Fruit fly (Drosophila melanogaster) whole organism, prepupa: ENCODE results near the gene CG12729.

Source experiments
- Blimp-1 ChIP-seq: fragments of 200-800 bp; sonication (Bioruptor generic); optimal IDR thresholded peaks from 3 replicates; lab custom pipeline; 2017; ENCODE audit warnings: missing biosample characterization, missing genetic modification characterization, mild to moderate bottlenecking, moderate library complexity, missing genetic modification reagents
- CG10669 ChIP-seq: fragments of 200-800 bp; sonication (Bioruptor generic); optimal IDR thresholded peaks from 3 replicates; lab custom pipeline; 2018; ENCODE audit warnings: missing biosample characterization, mild to moderate bottlenecking, missing genetic modification characterization, moderate library complexity
- CG11294 ChIP-seq: fragments of 200-800 bp; sonication (Bioruptor generic); IDR thresholded peaks from 2 replicates; pipeline ENCODE4 v1.3.6; 2022; ENCODE audit warnings: missing biosample characterization, missing genetic modification characterization
- CG15336 ChIP-seq: fragments of 200-800 bp; sonication (Bioruptor generic); IDR thresholded peaks from 2 replicates; pipeline ENCODE4 v1.3.6; 2022; ENCODE audit warnings: missing biosample characterization, missing genetic modification characterization
- CG16779 ChIP-seq: fragments of 200-800 bp; sonication (Bioruptor generic); optimal IDR thresholded peaks from 3 replicates; lab custom pipeline; 2017; ENCODE audit warnings: missing biosample characterization, mild to moderate bottlenecking, missing genetic modification characterization
- CG34406 ChIP-seq: fragments of 200-800 bp; sonication (Bioruptor generic); optimal IDR thresholded peaks from 3 replicates; lab custom pipeline; 2016; ENCODE audit warnings: missing biosample characterization, missing genetic modification characterization
- CG3919 ChIP-seq: fragments of 200-800 bp; sonication (Bioruptor generic); optimal IDR thresholded peaks from 3 replicates; lab custom pipeline; 2016; ENCODE audit warnings: missing biosample characterization, missing genetic modification characterization
- CG4318 ChIP-seq: fragments of 200-800 bp; sonication (Bioruptor generic); optimal IDR thresholded peaks from 3 replicates; lab custom pipeline; 2017; ENCODE audit warnings: missing biosample characterization, mild to moderate bottlenecking, missing genetic modification characterization
- CG6808 ChIP-seq: fragments of 200-800 bp; sonication (Bioruptor generic); optimal IDR thresholded peaks from 3 replicates; lab custom pipeline; 2017; ENCODE audit warnings: missing biosample characterization, missing genetic modification characterization, mild to moderate bottlenecking, moderate library complexity, missing genetic modification reagents
- CG7368 ChIP-seq: fragments of 200-800 bp; sonication (Bioruptor generic); optimal IDR thresholded peaks from 3 replicates; lab custom pipeline; 2016; ENCODE audit warnings: missing biosample characterization, missing genetic modification characterization
- CG8119 ChIP-seq: fragments of 200-800 bp; sonication (Bioruptor generic); IDR thresholded peaks from 3 replicates; pipeline ENCODE4 v1.3.6; 2022; ENCODE audit warnings: missing biosample characterization, missing genetic modification characterization
- CG8632 ChIP-seq: fragments of 200-800 bp; sonication (Bioruptor generic); optimal IDR thresholded peaks from 3 replicates; lab custom pipeline; 2016; ENCODE audit warnings: missing biosample characterization, missing genetic modification characterization
- Eip75B ChIP-seq: fragments of 200-800 bp; sonication (Bioruptor generic); optimal IDR thresholded peaks from 3 replicates; lab custom pipeline; 2016; ENCODE audit warnings: missing biosample characterization, missing genetic modification characterization
- Eip78C ChIP-seq: fragments of 200-800 bp; sonication (Bioruptor generic); peaks from one replicate; lab custom pipeline; 2016; ENCODE audit warnings: missing biosample characterization, missing genetic modification characterization
- Eip93F ChIP-seq: fragments of 200-800 bp; sonication (Bioruptor generic); optimal IDR thresholded peaks from 2 replicates; lab custom pipeline; 2016; ENCODE audit warnings: missing biosample characterization, mild to moderate bottlenecking, missing genetic modification characterization
- Gug ChIP-seq: fragments of 200-800 bp; sonication (Bioruptor generic); IDR thresholded peaks from 2 replicates; pipeline ENCODE4 v1.3.6; 2022; ENCODE audit warnings: missing biosample characterization, missing genetic modification characterization
- Hr38 ChIP-seq: sonication (Bioruptor generic); optimal IDR thresholded peaks from 2 replicates; lab custom pipeline; 2016; ENCODE audit warnings: missing biosample characterization, missing genetic modification characterization
- Lpt ChIP-seq: fragments of 200-800 bp; sonication (Bioruptor generic); optimal IDR thresholded peaks from 3 replicates; lab custom pipeline; 2016; ENCODE audit warnings: missing biosample characterization, missing genetic modification characterization
- Met ChIP-seq: fragments of 200-800 bp; sonication (Bioruptor generic); optimal IDR thresholded peaks from 3 replicates; lab custom pipeline; 2016; ENCODE audit warnings: missing biosample characterization, missing genetic modification characterization
- Smox ChIP-seq: fragments of 200-800 bp; sonication (Bioruptor generic); optimal IDR thresholded peaks from 3 replicates; lab custom pipeline; 2016; ENCODE audit warnings: missing biosample characterization, missing genetic modification characterization
- Sox14 ChIP-seq: fragments of 200-800 bp; sonication (Bioruptor generic); optimal IDR thresholded peaks from 3 replicates; lab custom pipeline; 2016; ENCODE audit warnings: missing biosample characterization, missing genetic modification characterization
- Sox15 ChIP-seq: fragments of 200-800 bp; sonication (Bioruptor generic); optimal IDR thresholded peaks from 3 replicates; lab custom pipeline; 2016; ENCODE audit warnings: missing biosample characterization, missing genetic modification characterization
- acj6 ChIP-seq: fragments of 200-800 bp; sonication (Bioruptor generic); optimal IDR thresholded peaks from 3 replicates; lab custom pipeline; 2016; ENCODE audit warnings: missing biosample characterization, missing genetic modification characterization
- cyc ChIP-seq: fragments of 200-800 bp; sonication (Bioruptor generic); optimal IDR thresholded peaks from 3 replicates; lab custom pipeline; 2016; ENCODE audit warnings: missing biosample characterization, missing genetic modification characterization
- dsx ChIP-seq: fragments of 200-800 bp; optimal IDR thresholded peaks from 3 replicates; lab custom pipeline; 2019; ENCODE audit warnings: missing biosample characterization, mild to moderate bottlenecking, missing genetic modification characterization, moderate library complexity; ENCODE audit not compliant: poor library complexity, severe bottlenecking
- esn ChIP-seq: fragments of 200-800 bp; sonication (Bioruptor generic); optimal IDR thresholded peaks from 2 replicates; lab custom pipeline; 2016; ENCODE audit warnings: missing biosample characterization, mild to moderate bottlenecking, missing genetic modification characterization, moderate library complexity
- fd59A ChIP-seq: fragments of 200-800 bp; sonication (Bioruptor generic); optimal IDR thresholded peaks from 2 replicates; lab custom pipeline; 2017; ENCODE audit warnings: missing biosample characterization, mild to moderate bottlenecking, missing genetic modification characterization, missing genetic modification reagents
- net ChIP-seq: fragments of 200-800 bp; sonication (Bioruptor generic); optimal IDR thresholded peaks from 3 replicates; lab custom pipeline; 2016; ENCODE audit warnings: missing biosample characterization, missing genetic modification characterization
- pdm3 ChIP-seq: fragments of 200-800 bp; sonication (Bioruptor generic); optimal IDR thresholded peaks from 3 replicates; lab custom pipeline; 2016; ENCODE audit warnings: missing biosample characterization, missing genetic modification characterization
- salr ChIP-seq, 2 experiments: fragments of 200-800 bp; sonication (Bioruptor generic); optimal IDR thresholded peaks; 3 replicates each; lab custom pipeline; 2016 to 2018; ENCODE audit warnings: missing biosample characterization in 2 of 2, missing genetic modification characterization in 2 of 2, mild to moderate bottlenecking in 1 of 2
- ss ChIP-seq, 2 experiments: fragments of 200-800 bp; sonication (Bioruptor generic); optimal IDR thresholded peaks; 2 replicates in 1 of 2; 3 replicates in 1 of 2; lab custom pipeline; 2017 to 2018; ENCODE audit warnings: mild to moderate bottlenecking in 2 of 2, missing biosample characterization in 2 of 2, missing genetic modification characterization in 2 of 2, moderate library complexity in 1 of 2
- svp ChIP-seq: fragments of 200-800 bp; sonication (Bioruptor generic); peaks from one replicate; lab custom pipeline; 2016; ENCODE audit warnings: missing biosample characterization, missing genetic modification characterization
- topi ChIP-seq: fragments of 200-800 bp; sonication (Bioruptor generic); optimal IDR thresholded peaks from 3 replicates; lab custom pipeline; 2016; ENCODE audit warnings: missing biosample characterization, missing genetic modification characterization
- vri ChIP-seq: fragments of 200-800 bp; sonication (Bioruptor generic); optimal IDR thresholded peaks from 3 replicates; lab custom pipeline; 2016; ENCODE audit warnings: missing biosample characterization, mild to moderate bottlenecking, missing genetic modification characterization

The CG12729 gene

DNA sequence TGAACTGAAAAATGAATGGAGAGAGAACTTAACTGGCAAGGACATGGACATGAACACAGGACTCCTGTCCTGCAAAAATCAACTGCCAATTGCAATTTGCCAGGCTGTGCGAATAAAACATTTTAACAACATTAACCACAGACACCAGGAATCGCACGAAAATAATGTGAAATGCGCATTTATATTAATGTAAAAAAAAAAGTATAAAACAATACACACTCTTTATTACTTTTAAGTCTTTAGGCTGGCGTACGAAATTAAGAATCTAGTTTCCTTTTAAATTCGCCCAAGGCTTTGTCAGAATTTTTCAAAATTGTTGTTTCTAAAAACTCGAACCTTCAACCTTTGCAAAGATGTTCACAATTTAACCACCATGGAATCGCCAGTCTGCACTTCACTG lies at the start of gene CG12729:
Gene CG12729 (plus strand): TSS at position 301 of the 400 bp plus-strand sequence.
- no peak for TF ChIP-seq pdm3 (GFP tag; lab: Kevin White, UChicago)
- TF ChIP-seq, all 60 proteins: peak for 0

DNA sequence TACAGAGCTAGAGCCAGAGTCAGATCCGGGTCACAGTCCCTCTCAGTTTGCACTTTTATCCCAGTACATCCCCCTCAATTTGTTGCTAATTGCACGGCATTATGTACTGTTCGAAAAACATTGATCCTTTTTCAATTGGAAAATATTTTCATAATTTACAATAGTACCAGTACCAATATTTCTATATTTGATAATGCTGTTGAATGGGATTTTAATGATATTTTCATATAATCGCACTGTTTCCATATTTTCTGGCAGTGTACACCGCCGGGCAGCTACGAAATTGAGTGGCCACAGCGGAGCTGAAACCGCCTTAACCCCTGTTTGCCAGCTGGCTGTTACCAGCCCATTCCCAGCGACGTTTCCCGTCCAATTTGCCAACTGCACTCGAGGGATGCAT lies 44.4 kb upstream of the CG12729 start:
- TF ChIP-seq Eip93F (no peak), svp (GFP tag; lab: Kevin White, UChicago) (peak; percentile 66), acj6 (GFP tag; lab: Kevin White, UChicago) (no peak), Eip75B (GFP tag; lab: Kevin White, UChicago) (no peak), Eip78C (GFP tag; lab: Kevin White, UChicago) (peak; percentile 52), CG10669 (peak; percentile 2), Lpt (GFP tag; lab: Kevin White, UChicago) (no peak)

DNA sequence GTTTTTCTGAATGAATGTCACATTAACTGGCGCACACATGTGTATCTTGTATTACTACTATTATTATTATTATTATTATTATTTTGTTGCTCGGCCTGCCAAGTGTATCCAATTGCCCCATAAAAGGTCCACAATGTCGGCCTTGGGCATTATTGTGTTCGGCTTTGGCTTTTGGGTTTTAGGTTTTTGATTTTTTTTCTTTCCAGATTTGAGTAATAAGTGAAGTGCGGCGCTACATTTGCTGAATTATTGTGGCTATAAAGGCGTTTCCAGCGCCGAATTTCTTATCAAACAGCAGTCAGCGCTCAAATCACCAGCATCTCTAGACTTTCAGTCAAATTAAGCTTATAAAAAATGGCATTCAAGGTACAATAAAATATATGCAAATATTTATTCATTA lies 40.7 kb upstream of the CG12729 start, which contains the start of gene Cpr5C:
Gene Cpr5C (plus strand): TSS at position 301 of the 400 bp plus-strand sequence.
- TF ChIP-seq Sox15 (GFP tag; lab: Kevin White, UChicago) (no peak), CG6808 (GFP tag; lab: Kevin White, UChicago) (no peak), cyc (GFP tag; lab: Kevin White, UChicago) (no peak), Met (GFP tag; lab: Kevin White, UChicago) (no peak), CG7368 (GFP tag; lab: Kevin White, UChicago) (no peak)

DNA sequence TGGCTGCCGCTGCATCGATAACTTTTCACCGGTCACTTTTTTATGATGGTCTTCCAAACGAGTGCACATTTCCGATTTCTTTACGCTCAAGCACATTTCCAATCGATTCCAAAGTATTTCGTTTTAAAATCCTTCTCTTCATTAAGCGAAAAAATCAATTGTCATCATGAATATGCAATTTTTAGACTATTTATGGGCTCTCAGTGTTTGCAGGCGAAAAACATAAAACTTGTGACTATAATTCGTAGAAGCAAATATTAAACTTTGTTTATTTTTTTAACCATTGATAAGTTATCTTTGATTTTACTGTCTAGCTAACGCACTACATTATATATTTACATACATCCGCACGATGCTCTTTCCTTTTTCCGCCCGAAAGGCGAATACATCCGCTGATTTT lies 36.4 kb upstream of the CG12729 start, which contains the start of gene Prosbeta2R1:
Gene Prosbeta2R1 (plus strand): TSS at position 301 of the 400 bp plus-strand sequence.
- TF ChIP-seq CG11294 (GFP tag; lab: Robert Waterston, UW) (no peak), net (no peak), ss (GFP tag; optimal IDR thresholded peaks at IDR 0.05; lab: Kevin White, UChicago) (no peak), fd59A (no peak), Hr38 (no peak), CG34406 (no peak), svp (GFP tag; lab: Kevin White, UChicago) (no peak), CG3919 (GFP tag; lab: Kevin White, UChicago) (no peak), CG15336 (no peak), cyc (GFP tag; lab: Kevin White, UChicago) (no peak), CG8119 (GFP tag; lab: Robert Waterston, UW) (no peak), Blimp-1 (GFP tag; lab: Kevin White, UChicago) (no peak), Sox14 (GFP tag; lab: Kevin White, UChicago) (no peak), topi (no peak)
- TF ChIP-seq, all 60 proteins: peak for 0

DNA sequence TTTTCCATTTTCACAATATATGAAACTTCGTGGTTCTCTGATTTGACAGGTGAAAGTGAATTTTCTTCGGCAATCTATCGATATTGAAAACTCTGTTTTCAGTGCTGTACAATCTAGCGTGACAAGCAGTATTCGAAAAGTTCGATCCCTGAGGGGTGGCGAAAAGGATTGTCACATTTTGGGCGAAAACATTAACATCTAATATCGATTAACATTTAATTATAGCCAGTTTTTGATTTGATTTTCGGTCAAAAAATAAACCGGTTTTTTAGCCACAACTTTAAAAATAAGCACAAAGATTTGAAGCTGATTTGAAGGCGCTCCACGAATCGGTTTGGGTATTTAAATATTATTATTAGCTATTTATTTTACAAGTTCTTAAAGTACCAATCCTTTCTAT lies 32.2 kb upstream of the CG12729 start, which contains the start of gene CG44329:
Gene CG44329 (minus strand): TSS at position 101 of the 400 bp plus-strand sequence.
- TF ChIP-seq salr (GFP tag; optimal IDR thresholded peaks at IDR 0.05; lab: Kevin White, UChicago) (no peak), Smox (GFP tag; lab: Kevin White, UChicago) (no peak), Met (GFP tag; lab: Kevin White, UChicago) (no peak), Eip75B (GFP tag; lab: Kevin White, UChicago) (no peak), Blimp-1 (GFP tag; lab: Kevin White, UChicago) (no peak), topi (no peak), Lpt (GFP tag; lab: Kevin White, UChicago) (no peak), esn (GFP tag; lab: Kevin White, UChicago) (no peak), Gug (GFP tag; lab: Robert Waterston, UW) (no peak), CG6808 (GFP tag; lab: Kevin White, UChicago) (no peak), vri (GFP tag; lab: Kevin White, UChicago) (no peak), CG16779 (tag; lab: Kevin White, UChicago) (no peak), CG11294 (GFP tag; lab: Robert Waterston, UW) (no peak), CG15336 (no peak), dsx (no peak), CG4318 (no peak), CG8632 (no peak)
